Fruit fly (Drosophila melanogaster): Measurements from ENCODE around the gene Pig1.

Gene Pig1

dm6 chrX:3296032-3296431 lies 46.9 kb upstream of the Pig1 start (continued):
- TF ChIP-seq CG10631 (GFP tag; optimal IDR thresholded peaks at IDR 0.05), result peak; percentile 39
- TF ChIP-seq CG32006 (GFP tag; optimal IDR thresholded peaks at IDR 0.05), result peak; percentile 58
- TF ChIP-seq achi (GFP tag; optimal IDR thresholded peaks at IDR 0.05), result peak; percentile 53
- TF ChIP-seq Gug (GFP tag; IDR thresholded peaks at IDR 0.05), result no peak
- TF ChIP-seq cyc (GFP tag; optimal IDR thresholded peaks at IDR 0.05), result peak; percentile 0
- TF ChIP-seq CG1621 (tag; optimal IDR thresholded peaks at IDR 0.05), result peak; percentile 47
- no peak for TF ChIP-seq fd85E (GFP tag; optimal IDR thresholded peaks at IDR 0.05)
- TF ChIP-seq CG4318 (GFP tag; optimal IDR thresholded peaks at IDR 0.05), result peak; percentile 32
- peak; percentile 28 for TF ChIP-seq CG8319 (GFP tag; optimal IDR thresholded peaks at IDR 0.05)
- no peak for TF ChIP-seq fd59A (GFP tag; optimal IDR thresholded peaks at IDR 0.05)
- TF ChIP-seq acj6 (GFP tag; optimal IDR thresholded peaks at IDR 0.05), result peak; percentile 61
- no peak for TF ChIP-seq Eip93F (GFP tag; optimal IDR thresholded peaks at IDR 0.05)
- TF ChIP-seq lz (GFP tag; optimal IDR thresholded peaks at IDR 0.05), result peak; percentile 35
- TF ChIP-seq esn (GFP tag; optimal IDR thresholded peaks at IDR 0.05), result peak; percentile 60
- peak; percentile 37 for TF ChIP-seq Ets96B (tag; optimal IDR thresholded peaks at IDR 0.05)
- peak; percentile 63 for TF ChIP-seq OdsH (GFP tag; optimal IDR thresholded peaks at IDR 0.05)
- TF ChIP-seq salr (GFP tag; optimal IDR thresholded peaks at IDR 0.05), result no peak
- no peak for TF ChIP-seq Hr38 (GFP tag; optimal IDR thresholded peaks at IDR 0.05)
- peak; percentile 58 for TF ChIP-seq net (GFP tag; optimal IDR thresholded peaks at IDR 0.05)
- TF ChIP-seq Lpt (GFP tag; optimal IDR thresholded peaks at IDR 0.05), result peak; percentile 45
- no peak for TF ChIP-seq CG6854 (GFP tag; optimal IDR thresholded peaks at IDR 0.05)
- TF ChIP-seq CG31627 (GFP tag; optimal IDR thresholded peaks at IDR 0.05), result peak; percentile 50
- peak; percentile 63 for TF ChIP-seq Hr4 (GFP tag; optimal IDR thresholded peaks at IDR 0.05)
- peak; percentile 19 for TF ChIP-seq CG6276 (GFP tag; optimal IDR thresholded peaks at IDR 0.05)
- TF ChIP-seq Smox (GFP tag; optimal IDR thresholded peaks at IDR 0.05), result peak; percentile 36
- no peak for TF ChIP-seq Blimp-1 (GFP tag; optimal IDR thresholded peaks at IDR 0.05)
- TF ChIP-seq spab (GFP tag; optimal IDR thresholded peaks at IDR 0.05), result peak; percentile 13
- TF ChIP-seq CG6792 (GFP tag; optimal IDR thresholded peaks at IDR 0.05), result peak; percentile 18
- TF ChIP-seq CG11902 (GFP tag; optimal IDR thresholded peaks at IDR 0.05), result no peak
- peak; percentile 25 for TF ChIP-seq Eip75B (GFP tag; optimal IDR thresholded peaks at IDR 0.05)
- no peak for TF ChIP-seq CG16779 (tag; optimal IDR thresholded peaks at IDR 0.05)

- TF ChIP-seq Sox102F (GFP tag; optimal IDR thresholded peaks at IDR 0.05) (no peak), Ets21C (GFP tag; optimal IDR thresholded peaks at IDR 0.05) (no peak), Hr38 (GFP tag; optimal IDR thresholded peaks at IDR 0.05) (no peak), lz (GFP tag; optimal IDR thresholded peaks at IDR 0.05) (no peak), Eip93F (GFP tag; optimal IDR thresholded peaks at IDR 0.05) (no peak), Sox14 (GFP tag; optimal IDR thresholded peaks at IDR 0.05) (no peak), achi (GFP tag; optimal IDR thresholded peaks at IDR 0.05) (no peak), esn (GFP tag; optimal IDR thresholded peaks at IDR 0.05) (no peak), salr (GFP tag; optimal IDR thresholded peaks at IDR 0.05) (no peak), CG34406 (GFP tag; optimal IDR thresholded peaks at IDR 0.05) (no peak), CG8319 (GFP tag; optimal IDR thresholded peaks at IDR 0.05) (no peak), CG9139 (GFP tag; optimal IDR thresholded peaks at IDR 0.05) (no peak), Smox (GFP tag; optimal IDR thresholded peaks at IDR 0.05) (no peak), Sox15 (GFP tag; optimal IDR thresholded peaks at IDR 0.05) (no peak), pdm3 (GFP tag; optimal IDR thresholded peaks at IDR 0.05) (no peak), CG6792 (GFP tag; optimal IDR thresholded peaks at IDR 0.05) (no peak)
These were observed 46.4 kb upstream of the Pig1 start for dm6 chrX:3295467-3295853.

dm6 chrX:3294816-3295466 lies 45.9 kb upstream of the Pig1 start:
- peak; percentile 60 for TF ChIP-seq Eip93F (GFP tag; optimal IDR thresholded peaks at IDR 0.05)
- TF ChIP-seq CG6792 (GFP tag; optimal IDR thresholded peaks at IDR 0.05), result peak; percentile 95
- peak; percentile 95 for TF ChIP-seq CG10669 (GFP tag; optimal IDR thresholded peaks at IDR 0.05)
- TF ChIP-seq CG9139 (GFP tag; optimal IDR thresholded peaks at IDR 0.05), result peak; percentile 86
- TF ChIP-seq OdsH (GFP tag; optimal IDR thresholded peaks at IDR 0.05), result peak; percentile 98
- TF ChIP-seq CG4318 (GFP tag; optimal IDR thresholded peaks at IDR 0.05), result peak; percentile 97
- peak; percentile 93 for TF ChIP-seq topi (GFP tag; optimal IDR thresholded peaks at IDR 0.05)
- peak; percentile 96 for TF ChIP-seq CG31627 (GFP tag; optimal IDR thresholded peaks at IDR 0.05)
- peak; percentile 97 for TF ChIP-seq CG11294 (GFP tag; IDR thresholded peaks at IDR 0.05)
- peak; percentile 91 for TF ChIP-seq Smox (GFP tag; optimal IDR thresholded peaks at IDR 0.05)
- peak; percentile 96 for TF ChIP-seq cyc (GFP tag; optimal IDR thresholded peaks at IDR 0.05)
- TF ChIP-seq CG3032 (tag; optimal IDR thresholded peaks at IDR 0.05), result peak; percentile 94
- peak; percentile 96 for TF ChIP-seq salr (GFP tag; optimal IDR thresholded peaks at IDR 0.05)
- TF ChIP-seq CG3919 (GFP tag; optimal IDR thresholded peaks at IDR 0.05), result peak; percentile 98
- peak; percentile 92 for TF ChIP-seq CG16779 (tag; optimal IDR thresholded peaks at IDR 0.05)
- peak; percentile 79 for TF ChIP-seq CG6854 (GFP tag; optimal IDR thresholded peaks at IDR 0.05)
- TF ChIP-seq esn (GFP tag; optimal IDR thresholded peaks at IDR 0.05), result peak; percentile 94
- peak; percentile 97 for TF ChIP-seq CG7368 (GFP tag; optimal IDR thresholded peaks at IDR 0.05)
- peak; percentile 98 for TF ChIP-seq eg (GFP tag; IDR thresholded peaks at IDR 0.05)
- peak; percentile 96 for TF ChIP-seq Eip75B (GFP tag; optimal IDR thresholded peaks at IDR 0.05)
- TF ChIP-seq CG11762 (GFP tag; optimal IDR thresholded peaks at IDR 0.05; ENCODE audit: insufficient read depth), result peak; percentile 91
- peak; percentile 97 for TF ChIP-seq Sox14 (GFP tag; optimal IDR thresholded peaks at IDR 0.05)
